Fruit fly (Drosophila melanogaster) whole organism: ENCODE data around the gene Atpalpha.

Source experiments
- CG8478 ChIP-seq: fragments of >200 bp; optimal IDR thresholded peaks from 2 replicates; lab custom pipeline; 2018; ENCODE audit warnings: inconsistent platforms
- EcR ChIP-seq, 2 experiments: fragments of >200 bp; optimal IDR thresholded peaks; 2 replicates each; lab custom pipeline; 2017; ENCODE audit warnings: missing biosample characterization in 2 of 2, missing genetic modification characterization in 2 of 2, missing genetic modification reagents in 2 of 2
- psq ChIP-seq: fragments of >200 bp; optimal IDR thresholded peaks from 2 replicates; lab custom pipeline; 2017
- usp ChIP-seq: fragments of >200 bp; optimal IDR thresholded peaks from 2 replicates; lab custom pipeline; 2017; ENCODE audit warnings: missing biosample characterization, missing genetic modification characterization, mixed read lengths

DNA sequence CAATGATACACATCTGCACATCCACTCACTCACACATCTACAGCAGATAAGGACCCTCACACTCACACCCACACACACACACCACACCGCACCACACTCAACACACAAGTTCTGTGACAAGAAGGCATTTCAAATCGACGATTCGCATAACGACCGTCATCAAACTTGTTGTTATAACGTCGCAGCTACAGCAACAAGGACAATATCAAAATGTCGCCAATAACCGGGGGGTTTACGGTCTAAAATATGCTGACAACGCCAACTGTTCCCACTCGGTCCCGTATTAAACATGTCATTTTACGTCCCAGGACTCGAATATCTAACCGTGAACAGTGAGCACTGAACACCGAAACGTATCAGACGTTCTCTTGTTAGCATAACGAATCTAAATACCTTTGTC lies 36.4 kb downstream of the Atpalpha start:
- TF ChIP-seq CG8478 (lab: Kevin White, UChicago): no peak
- TF ChIP-seq EcR (GFP tag; optimal IDR thresholded peaks at IDR 0.05; lab: Kevin White, UChicago): no peak
- TF ChIP-seq usp (GFP tag; lab: Kevin White, UChicago): no peak
- no peak for TF ChIP-seq psq (lab: Kevin White, UChicago)
